Worm (Caenorhabditis elegans) whole organism, L1 larva: ENCODE results near the gene R09B5.11.

Experiments
- C16A3.4 ChIP-seq: fragments of 150-350 bp; optimal IDR thresholded peaks from 2 replicates; lab custom pipeline; 2014; ENCODE audit warnings: missing biosample characterization, missing genetic modification characterization
- elt-3 ChIP-seq, 6 experiments: fragments of 150-350 bp in 1 of 6; sonication (generic microtip); optimal IDR thresholded peaks; 2 replicates each; lab custom pipeline; 2017 to 2018; ENCODE audit warnings: missing biosample characterization in 6 of 6, missing genetic modification characterization in 6 of 6, inconsistent platforms in 1 of 6
- fos-1 ChIP-seq: fragments of 150-350 bp; optimal IDR thresholded peaks from 2 replicates; lab custom pipeline; 2014; ENCODE audit warnings: missing biosample characterization, missing genetic modification characterization
- lin-14 ChIP-seq: fragments of 200-800 bp; sonication (Bioruptor generic); optimal IDR thresholded peaks from 2 replicates; lab custom pipeline; 2018; ENCODE audit warnings: mild to moderate bottlenecking, missing genetic modification characterization, moderate library complexity, missing compliant biosample characterization
- nhr-11 ChIP-seq: fragments of 150-350 bp; optimal IDR thresholded peaks from 2 replicates; lab custom pipeline; 2014; ENCODE audit warnings: missing biosample characterization, missing genetic modification characterization
- pqm-1 ChIP-seq: sonication (generic microtip); optimal IDR thresholded peaks from 3 replicates; lab custom pipeline; 2017; ENCODE audit warnings: missing biosample characterization, missing genetic modification characterization
- snpc-4 ChIP-seq: fragments of 150-350 bp; optimal IDR thresholded peaks from 2 replicates; lab custom pipeline; 2014; ENCODE audit warnings: missing biosample characterization, missing genetic modification characterization
- sptf-1 ChIP-seq: fragments of 150-350 bp; optimal IDR thresholded peaks from 2 replicates; lab custom pipeline; 2014; ENCODE audit warnings: missing biosample characterization, missing genetic modification characterization
- tbx-2 ChIP-seq: sonication (generic microtip); optimal IDR thresholded peaks from 2 replicates; lab custom pipeline; 2016; ENCODE audit warnings: missing genetic modification characterization, missing compliant biosample characterization
- unc-62 ChIP-seq: fragments of 150-350 bp; optimal IDR thresholded peaks from 2 replicates; lab custom pipeline; 2014; ENCODE audit warnings: missing biosample characterization, missing genetic modification reagents, missing genetic modification characterization
- unc-86 ChIP-seq: sonication (generic microtip); optimal IDR thresholded peaks from 2 replicates; lab custom pipeline; 2016; ENCODE audit warnings: missing genetic modification characterization, missing compliant biosample characterization

ce11 chrV:1435106-1435505 is 3.9 kb upstream of the R09B5.11 start:
- TF ChIP-seq fos-1 (tag; lab: Kevin White, UChicago) = no peak
- TF ChIP-seq pqm-1 (tag; lab: Kevin White, UChicago) = no peak
- TF ChIP-seq C16A3.4 = no peak
- no peak for TF ChIP-seq sptf-1
- TF ChIP-seq tbx-2 (tag; lab: Kevin White, UChicago) = no peak
- no peak for TF ChIP-seq nhr-11
- no peak for TF ChIP-seq unc-86
- TF ChIP-seq lin-14 (GFP tag; lab: Kevin White, UChicago) = no peak
- TF ChIP-seq snpc-4 (tag; lab: Kevin White, UChicago) = no peak
- TF ChIP-seq elt-3 (tag; optimal IDR thresholded peaks at IDR 0.05; lab: Kevin White, UChicago) = no peak
- no peak for TF ChIP-seq unc-62
